Fruit fly (Drosophila melanogaster) whole organism, wandering third instar larva: ENCODE measurements around the gene pasha.

Experiments used
- CG32264 ChIP-seq: fragments of 200-800 bp; sonication (Bioruptor generic); optimal IDR thresholded peaks from 2 replicates; lab custom pipeline; 2016; ENCODE audit warnings: missing biosample characterization, missing genetic modification characterization
- CrebA ChIP-seq: fragments of 200-800 bp; sonication (Bioruptor generic); optimal IDR thresholded peaks from 2 replicates; lab custom pipeline; 2016; ENCODE audit warnings: missing biosample characterization, mild to moderate bottlenecking, missing genetic modification characterization, borderline replicate concordance
- Dfd ChIP-seq: fragments of >200 bp; optimal IDR thresholded peaks from 2 replicates; lab custom pipeline; 2017; ENCODE audit warnings: missing biosample characterization, missing genetic modification characterization
- Rel ChIP-seq, 2 experiments: fragments of 200-800 bp; sonication (Bioruptor generic) in 1 of 2; optimal IDR thresholded peaks; 2 replicates in 1 of 2; 3 replicates in 1 of 2; lab custom pipeline; 2016 to 2019; ENCODE audit warnings: mild to moderate bottlenecking in 2 of 2, missing biosample characterization in 2 of 2, missing genetic modification characterization in 2 of 2, moderate library complexity in 1 of 2
- dmrt93B ChIP-seq: fragments of 200-800 bp; sonication (Bioruptor generic); optimal IDR thresholded peaks from 2 replicates; lab custom pipeline; 2018; ENCODE audit warnings: missing biosample characterization, mild to moderate bottlenecking, missing genetic modification characterization
- psq ChIP-seq: fragments of 200-800 bp; sonication (Bioruptor generic); optimal IDR thresholded peaks from 3 replicates; lab custom pipeline; 2017; ENCODE audit warnings: missing biosample characterization, mild to moderate bottlenecking, missing genetic modification characterization, moderate library complexity
- rgr ChIP-seq: fragments of 200-800 bp; sonication (Bioruptor generic); optimal IDR thresholded peaks from 3 replicates; lab custom pipeline; 2016; ENCODE audit warnings: missing biosample characterization, mild to moderate bottlenecking, missing genetic modification characterization
- sage ChIP-seq: fragments of 200-800 bp; sonication (Bioruptor generic); optimal IDR thresholded peaks from 2 replicates; lab custom pipeline; 2016; ENCODE audit warnings: missing biosample characterization, mild to moderate bottlenecking, missing genetic modification characterization
- sv ChIP-seq: fragments of 200-800 bp; sonication (Bioruptor generic); optimal IDR thresholded peaks from 3 replicates; lab custom pipeline; 2016; ENCODE audit warnings: missing biosample characterization, missing genetic modification characterization
- usp ChIP-seq: fragments of >200 bp; optimal IDR thresholded peaks from 2 replicates; lab custom pipeline; 2017; ENCODE audit warnings: missing biosample characterization, missing genetic modification characterization

DNA sequence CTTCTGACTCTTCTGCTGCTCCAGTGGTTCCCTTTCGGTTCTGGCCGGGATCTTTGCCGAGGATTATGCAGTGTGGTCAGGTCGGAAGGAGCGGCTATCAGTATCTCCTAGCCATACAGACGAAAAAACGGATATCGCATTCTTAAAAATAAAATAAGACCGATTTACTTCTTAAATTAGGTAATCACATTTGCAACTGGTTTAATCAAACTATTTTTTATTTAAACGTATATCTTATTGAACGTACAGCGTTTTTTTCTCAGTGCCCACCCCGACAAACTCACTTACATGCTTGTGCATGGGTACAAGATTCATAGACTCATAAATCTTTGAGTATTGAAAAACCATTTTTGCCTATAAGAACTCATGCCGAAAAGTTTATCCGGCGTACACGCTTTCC is 8.5 kb downstream of the pasha start:
- no peak for TF ChIP-seq rgr (GFP tag; lab: Kevin White, UChicago)
- TF ChIP-seq CrebA = no peak
- TF ChIP-seq psq = no peak
- TF ChIP-seq Dfd = no peak
- TF ChIP-seq sv (GFP tag; lab: Kevin White, UChicago) = no peak
- no peak for TF ChIP-seq usp
- no peak for TF ChIP-seq sage (GFP tag; lab: Kevin White, UChicago)
- TF ChIP-seq CG32264 = no peak
- TF ChIP-seq Rel (GFP tag; optimal IDR thresholded peaks at IDR 0.05; lab: Kevin White, UChicago) = no peak
- TF ChIP-seq Rel (tag; optimal IDR thresholded peaks at IDR 0.05; lab: Kevin White, UChicago) = no peak
- TF ChIP-seq dmrt93B (GFP tag; lab: Kevin White, UChicago) = no peak
